Worm (Caenorhabditis elegans) whole organism, mixed stage, embryonic: ENCODE data around the gene elo-4.

Source experiments
- elt-1 ChIP-seq: sonication (generic microtip); optimal IDR thresholded peaks from 2 replicates; lab custom pipeline; 2017; ENCODE audit warnings: missing genetic modification characterization, mild to moderate bottlenecking, missing compliant biosample characterization, antibody characterized with exemption, moderate library complexity, borderline replicate concordance; ENCODE audit not compliant: insufficient read depth
- lsy-2 ChIP-seq: fragments of 150-350 bp; optimal IDR thresholded peaks from 2 replicates; lab custom pipeline; 2014; ENCODE audit warnings: missing biosample characterization, missing genetic modification characterization
- mab-5 ChIP-seq: fragments of 150-350 bp; optimal IDR thresholded peaks from 2 replicates; lab custom pipeline; 2014; ENCODE audit warnings: missing biosample characterization, missing genetic modification characterization
- mep-1 ChIP-seq: fragments of 150-350 bp; optimal IDR thresholded peaks from 2 replicates; lab custom pipeline; 2017; ENCODE audit warnings: missing biosample characterization, missing genetic modification reagents, missing genetic modification characterization, inconsistent platforms
- nhr-76 ChIP-seq: sonication (generic microtip); optimal IDR thresholded peaks from 2 replicates; lab custom pipeline; 2017; ENCODE audit warnings: missing biosample characterization, missing genetic modification characterization
- snpc-4 ChIP-seq: fragments of 150-350 bp; optimal IDR thresholded peaks from 2 replicates; lab custom pipeline; 2014; ENCODE audit warnings: missing biosample characterization, missing genetic modification characterization
- unc-62 ChIP-seq: fragments of 150-350 bp; optimal IDR thresholded peaks from 2 replicates; lab custom pipeline; 2014; ENCODE audit warnings: missing biosample characterization, missing genetic modification reagents, missing genetic modification characterization
- ztf-11 ChIP-seq: fragments of 150-350 bp; optimal IDR thresholded peaks from 2 replicates; lab custom pipeline; 2014; ENCODE audit warnings: missing biosample characterization, missing genetic modification characterization

DNA sequence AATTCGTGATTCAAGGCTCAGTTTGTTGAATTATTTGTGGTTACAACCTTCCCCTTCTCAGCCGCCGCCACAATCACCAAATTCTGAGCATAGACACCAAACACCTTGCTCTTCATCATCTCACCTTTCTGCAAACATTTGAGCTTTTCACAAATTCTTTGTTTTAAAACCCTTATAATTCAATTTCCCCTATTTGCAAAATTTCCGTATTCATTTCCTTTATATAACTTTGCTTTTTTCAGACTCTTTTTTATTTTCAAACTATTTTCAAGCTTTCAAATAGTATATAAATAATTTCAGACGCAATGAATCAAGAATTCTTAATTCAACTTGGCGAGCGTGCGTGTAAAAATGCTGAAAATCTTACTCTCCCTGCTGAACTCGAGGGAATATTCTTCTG is 49.4 kb upstream of the elo-4 start, which contains the start of gene tkr-1:
- TF ChIP-seq mab-5 (no peak), snpc-4 (tag; lab: Kevin White, UChicago) (no peak), elt-1 (tag; lab: Kevin White, UChicago) (no peak), lsy-2 (tag; lab: Kevin White, UChicago) (no peak), unc-62 (GFP tag; lab: Kevin White, UChicago) (no peak), mep-1 (tag; lab: Kevin White, UChicago) (no peak), ztf-11 (tag; lab: Kevin White, UChicago) (no peak), nhr-76 (no peak)
